Worm (Caenorhabditis elegans): Measurements from ENCODE around the gene flp-10.

flp-10 gene

ce11 chrIV:7845585-7845984 is 23.1 kb upstream of the flp-10 start (continued):
- TF ChIP-seq unc-130 (GFP tag; optimal IDR thresholded peaks at IDR 0.05) (no peak), snpc-1.2 (GFP tag; IDR thresholded peaks at IDR 0.05) (no peak)

- no peak for TF ChIP-seq duxl-1 (tag; optimal IDR thresholded peaks at IDR 0.05; ENCODE audit: poor library complexity)
- TF ChIP-seq R02D3.7 (tag; optimal IDR thresholded peaks at IDR 0.05), result no peak
- no peak for TF ChIP-seq nhr-6 (tag; optimal IDR thresholded peaks at IDR 0.05)
- no peak for TF ChIP-seq nhr-102 (tag; optimal IDR thresholded peaks at IDR 0.05)
- TF ChIP-seq mes-2 (tag; optimal IDR thresholded peaks at IDR 0.05; ENCODE audit: poor library complexity, severe bottlenecking), result peak; percentile 29
- no peak for TF ChIP-seq mxl-2 (GFP tag; conservative IDR thresholded peaks at IDR 0.05)
- TF ChIP-seq hlh-11 (tag; optimal IDR thresholded peaks at IDR 0.05), result no peak
- no peak for TF ChIP-seq F44E2.7 (GFP tag; IDR thresholded peaks at IDR 0.05)
- TF ChIP-seq dmd-6 (GFP tag; IDR thresholded peaks at IDR 0.05), result no peak
- TF ChIP-seq lin-29 (GFP tag; IDR thresholded peaks at IDR 0.05), result no peak
- no peak for TF ChIP-seq ceh-44 (GFP tag; IDR thresholded peaks at IDR 0.05)
- TF ChIP-seq hlh-30 (tag; optimal IDR thresholded peaks at IDR 0.05; ENCODE audit: insufficient read depth), result peak; percentile 3
These were observed 22.3 kb upstream of the flp-10 start, which contains the start of gene C06A6.2 for ce11 chrIV:7846386-7846785. Gene C06A6.2 (plus strand): TSS chrIV:7846622.

ce11 chrIV:7849235-7849634 is 19.5 kb upstream of the flp-10 start:
- TF ChIP-seq tag-97 (GFP tag; IDR thresholded peaks at IDR 0.05) (no peak), duxl-1 (tag; optimal IDR thresholded peaks at IDR 0.05; ENCODE audit: poor library complexity) (no peak), ceh-28 (tag; optimal IDR thresholded peaks at IDR 0.05) (no peak), unc-62 (GFP tag; optimal IDR thresholded peaks at IDR 0.05 in 1 of 2) (peak in 1 of 2 experiments; percentile 29), unc-62 (tag; optimal IDR thresholded peaks at IDR 0.05) (no peak)

- TF ChIP-seq aha-1 (tag), result peak; percentile 89
- TF ChIP-seq hif-1 (tag; optimal IDR thresholded peaks at IDR 0.05), result no peak
These were observed 18.4 kb upstream of the flp-10 start for ce11 chrIV:7850329-7850728.

- peak; percentile 64 for TF ChIP-seq aha-1 (tag)
- no peak for TF ChIP-seq ceh-32 (tag; optimal IDR thresholded peaks at IDR 0.05; ENCODE audit: poor library complexity)
- peak in 1 of 2 experiments; percentile 87 for TF ChIP-seq unc-62 (GFP tag; optimal IDR thresholded peaks at IDR 0.05 in 1 of 2)
- no peak for TF ChIP-seq unc-62 (tag; optimal IDR thresholded peaks at IDR 0.05)
These were observed 17.4 kb upstream of the flp-10 start for ce11 chrIV:7851291-7851690.

- TF ChIP-seq vab-7 (GFP tag; IDR thresholded peaks at IDR 0.05) (no peak), F26F4.8 (GFP tag; conservative IDR thresholded peaks at IDR 0.05) (no peak), pha-4 (GFP tag; IDR thresholded peaks at IDR 0.05) (no peak), pha-4 (tag; optimal IDR thresholded peaks at IDR 0.05) (no peak), snpc-1.2 (GFP tag; IDR thresholded peaks at IDR 0.05) (no peak), zip-2 (tag; optimal IDR thresholded peaks at IDR 0.05) (no peak), nhr-42 (GFP tag; IDR thresholded peaks at IDR 0.05) (no peak), ztf-7 (tag; optimal IDR thresholded peaks at IDR 0.05) (no peak), ZK546.5 (tag; optimal IDR thresholded peaks at IDR 0.05) (no peak), nhr-6 (tag; optimal IDR thresholded peaks at IDR 0.05) (no peak), Y48G9A.11 (GFP tag; IDR thresholded peaks at IDR 0.05) (no peak), lsy-2 (tag; optimal IDR thresholded peaks at IDR 0.05) (no peak), ces-1 (GFP tag; optimal IDR thresholded peaks at IDR 0.05) (no peak), unc-39 (tag; optimal IDR thresholded peaks at IDR 0.05) (no peak), nhr-10 (tag; optimal IDR thresholded peaks at IDR 0.05) (no peak), nhr-102 (tag; optimal IDR thresholded peaks at IDR 0.05) (no peak), T26A8.4 (GFP tag; IDR thresholded peaks at IDR 0.05) (no peak), ceh-44 (GFP tag; IDR thresholded peaks at IDR 0.05) (no peak), mxl-2 (GFP tag; conservative IDR thresholded peaks at IDR 0.05) (no peak), aly-2 (tag; optimal IDR thresholded peaks at IDR 0.05) (no peak), ceh-20 (GFP tag; IDR thresholded peaks at IDR 0.05) (no peak)
These were observed 1.7 kb downstream of the flp-10 start, which contains the start of gene T06C10.3 for ce11 chrIV:7870451-7870850. Gene T06C10.3 (plus strand): TSS chrIV:7870751.
